Fruit fly (Drosophila melanogaster) whole organism, embryonic: ENCODE results near the gene pim.

Source experiments
- Awh ChIP-seq: fragments of 200-800 bp; sonication (Bioruptor generic); IDR thresholded peaks from 2 replicates; pipeline ENCODE4, ENCODE4 v1.3.6; 2022; ENCODE audit warnings: missing biosample characterization, missing genetic modification characterization
- BEAF-32 ChIP-seq: fragments of 200-800 bp; sonication (Bioruptor generic); optimal IDR thresholded peaks from 3 replicates; lab custom pipeline; 2017; ENCODE audit warnings: missing biosample characterization, missing genetic modification characterization, mild to moderate bottlenecking, moderate library complexity, missing genetic modification reagents
- Bgb ChIP-seq: fragments of 200-800 bp; sonication (Bioruptor generic); IDR thresholded peaks from 2 replicates; pipeline ENCODE4 v1.3.6; 2022; ENCODE audit warnings: missing biosample characterization, missing genetic modification characterization; ENCODE audit not compliant: partially characterized antibody
- CG10267 ChIP-seq: fragments of 200-800 bp; sonication (Bioruptor generic); optimal IDR thresholded peaks from 2 replicates; lab custom pipeline; 2018; ENCODE audit warnings: missing biosample characterization, mild to moderate bottlenecking, missing genetic modification characterization, moderate library complexity
- CG14710 ChIP-seq: fragments of 200-800 bp; sonication (Bioruptor generic); optimal IDR thresholded peaks from 3 replicates; lab custom pipeline; 2019; ENCODE audit warnings: missing biosample characterization, mild to moderate bottlenecking, missing genetic modification characterization, moderate library complexity
- CG15011 ChIP-seq: fragments of 200-800 bp; sonication (Bioruptor generic); optimal IDR thresholded peaks from 3 replicates; lab custom pipeline; 2018; ENCODE audit warnings: missing biosample characterization, mild to moderate bottlenecking, missing genetic modification characterization
- CG15269 ChIP-seq: fragments of 200-800 bp; sonication (Bioruptor generic); optimal IDR thresholded peaks from 2 replicates; lab custom pipeline; 2018; ENCODE audit warnings: missing biosample characterization, mild to moderate bottlenecking, missing genetic modification characterization, moderate library complexity
- CG15514 ChIP-seq: fragments of 200-800 bp; sonication (Bioruptor generic); optimal IDR thresholded peaks from 3 replicates; lab custom pipeline; 2017; ENCODE audit warnings: missing biosample characterization, missing genetic modification characterization, mild to moderate bottlenecking, moderate library complexity, missing genetic modification reagents
- CG15601 ChIP-seq: fragments of 200-800 bp; sonication (Bioruptor generic); optimal IDR thresholded peaks from 3 replicates; lab custom pipeline; 2019; ENCODE audit warnings: missing biosample characterization, mild to moderate bottlenecking, missing genetic modification characterization, moderate library complexity
- CG17829 ChIP-seq: fragments of 200-800 bp; optimal IDR thresholded peaks from 2 replicates; lab custom pipeline; 2019; ENCODE audit warnings: missing biosample characterization, mild to moderate bottlenecking, missing genetic modification characterization, moderate library complexity
- CG18262 ChIP-seq: fragments of 200-800 bp; optimal IDR thresholded peaks from 3 replicates; lab custom pipeline; 2019; ENCODE audit warnings: missing biosample characterization, mild to moderate bottlenecking, missing genetic modification characterization, moderate library complexity
- CG2129 ChIP-seq: fragments of 200-800 bp; sonication (Bioruptor generic); IDR thresholded peaks from 2 replicates; pipeline ENCODE4 v1.3.6; 2022; ENCODE audit warnings: missing biosample characterization, missing genetic modification characterization; ENCODE audit not compliant: partially characterized antibody
- CG30020 ChIP-seq: fragments of 200-800 bp; optimal IDR thresholded peaks from 2 replicates; lab custom pipeline; 2019; ENCODE audit warnings: missing biosample characterization, mild to moderate bottlenecking, missing genetic modification characterization, moderate library complexity
- CG30403 ChIP-seq: fragments of 200-800 bp; sonication (Bioruptor generic); optimal IDR thresholded peaks from 3 replicates; lab custom pipeline; 2016; ENCODE audit warnings: missing biosample characterization, missing genetic modification characterization
- CG4617 ChIP-seq: fragments of 200-800 bp; sonication (Bioruptor generic); optimal IDR thresholded peaks from 3 replicates; lab custom pipeline; 2016; ENCODE audit warnings: missing biosample characterization, missing genetic modification characterization, borderline replicate concordance
- CG6765 ChIP-seq: fragments of 200-800 bp; sonication (Bioruptor generic); optimal IDR thresholded peaks from 3 replicates; lab custom pipeline; 2017; ENCODE audit warnings: missing biosample characterization, mild to moderate bottlenecking, missing genetic modification characterization
- Chrac-16 ChIP-seq: fragments of 200-800 bp; sonication (Bioruptor generic); optimal IDR thresholded peaks from 3 replicates; lab custom pipeline; 2016; ENCODE audit warnings: missing biosample characterization, missing genetic modification characterization
- CoRest ChIP-seq: fragments of 200-800 bp; sonication (Bioruptor generic); optimal IDR thresholded peaks from 3 replicates; lab custom pipeline; 2018; ENCODE audit warnings: missing biosample characterization, mild to moderate bottlenecking, missing genetic modification characterization, moderate library complexity
- D19A ChIP-seq: fragments of 200-800 bp; optimal IDR thresholded peaks from 3 replicates; lab custom pipeline; 2019; ENCODE audit warnings: missing biosample characterization, mild to moderate bottlenecking, missing genetic modification characterization, moderate library complexity
- Dref ChIP-seq: fragments of 200-800 bp; sonication (Bioruptor generic); IDR thresholded peaks from 2 replicates; pipeline ENCODE4 v1.3.6; 2022; ENCODE audit warnings: missing biosample characterization, missing genetic modification characterization
- HLHmδ ChIP-seq: fragments of 200-800 bp; sonication (Bioruptor generic); optimal IDR thresholded peaks from 2 replicates; lab custom pipeline; 2018; ENCODE audit warnings: missing biosample characterization, mild to moderate bottlenecking, missing genetic modification characterization, moderate library complexity
- Kr ChIP-seq: fragments of 200-800 bp; sonication (Bioruptor generic); optimal IDR thresholded peaks from 2 replicates; lab custom pipeline; 2017; ENCODE audit warnings: missing biosample characterization, mild to moderate bottlenecking, missing genetic modification characterization
- MBD-R2 ChIP-seq: fragments of 200-800 bp; sonication (Bioruptor generic); IDR thresholded peaks from 2 replicates; pipeline ENCODE4 v1.3.6; 2022; ENCODE audit warnings: missing biosample characterization, missing genetic modification characterization
- Scr ChIP-seq: fragments of 200-800 bp; sonication (Bioruptor generic); IDR thresholded peaks from 2 replicates; pipeline ENCODE4 v1.3.6; 2022; ENCODE audit warnings: missing biosample characterization, missing genetic modification characterization; ENCODE audit not compliant: partially characterized antibody
- Sox100B ChIP-seq: fragments of 200-800 bp; sonication (Bioruptor generic); optimal IDR thresholded peaks from 3 replicates; lab custom pipeline; 2018; ENCODE audit warnings: missing biosample characterization, mild to moderate bottlenecking, missing genetic modification characterization
- Xbp1 ChIP-seq: fragments of 200-800 bp; sonication (Bioruptor generic); optimal IDR thresholded peaks from 3 replicates; lab custom pipeline; 2016; ENCODE audit warnings: missing biosample characterization, mild to moderate bottlenecking, missing genetic modification characterization
- amos ChIP-seq: fragments of 200-800 bp; sonication (Bioruptor generic); IDR thresholded peaks from 2 replicates; pipeline ENCODE4 v1.3.6; 2022; ENCODE audit warnings: missing biosample characterization, missing genetic modification characterization; ENCODE audit not compliant: partially characterized antibody
- bbx ChIP-seq: fragments of 200-800 bp; sonication (Bioruptor generic); IDR thresholded peaks from 2 replicates; pipeline ENCODE4 v1.3.6; 2022; ENCODE audit warnings: missing biosample characterization, missing genetic modification characterization; ENCODE audit not compliant: partially characterized antibody
- bcd ChIP-seq: fragments of 200-800 bp; sonication (Bioruptor generic); optimal IDR thresholded peaks from 2 replicates; lab custom pipeline; 2017; ENCODE audit warnings: missing biosample characterization, mild to moderate bottlenecking, missing genetic modification characterization
- bsh ChIP-seq, 2 experiments: fragments of 200-800 bp; sonication (Bioruptor generic); optimal IDR thresholded peaks; 2 replicates each; lab custom pipeline; 2017 to 2018; ENCODE audit warnings: mild to moderate bottlenecking in 2 of 2, missing biosample characterization in 2 of 2, missing genetic modification characterization in 2 of 2, moderate library complexity in 1 of 2
- ci ChIP-seq: fragments of 200-800 bp; sonication (Bioruptor generic); IDR thresholded peaks from 3 replicates; pipeline ENCODE4 v1.3.6; 2022; ENCODE audit warnings: missing biosample characterization, missing genetic modification characterization
- crp ChIP-seq, 2 experiments: fragments of 200-800 bp; sonication (Bioruptor generic); optimal IDR thresholded peaks; 2 replicates in 1 of 2; 3 replicates in 1 of 2; lab custom pipeline; 2017; ENCODE audit warnings: missing biosample characterization in 2 of 2, missing genetic modification characterization in 2 of 2, mild to moderate bottlenecking in 1 of 2, moderate library complexity in 1 of 2
- dmrt11E ChIP-seq: fragments of 200-800 bp; sonication (Bioruptor generic); optimal IDR thresholded peaks from 3 replicates; lab custom pipeline; 2018; ENCODE audit warnings: missing biosample characterization, mild to moderate bottlenecking, missing genetic modification characterization, moderate library complexity
- ewg ChIP-seq: fragments of 200-800 bp; sonication (Bioruptor generic); optimal IDR thresholded peaks from 3 replicates; lab custom pipeline; 2017; ENCODE audit warnings: mild to moderate bottlenecking, missing biosample characterization, missing genetic modification reagents, missing genetic modification characterization
- mld ChIP-seq: fragments of 200-800 bp; sonication (Bioruptor generic); IDR thresholded peaks from 3 replicates; pipeline ENCODE4 v1.3.6; 2022; ENCODE audit warnings: missing biosample characterization, missing genetic modification characterization; ENCODE audit not compliant: partially characterized antibody
- nmo ChIP-seq: fragments of 200-800 bp; sonication (Bioruptor generic); optimal IDR thresholded peaks from 2 replicates; lab custom pipeline; 2018; ENCODE audit warnings: missing biosample characterization, mild to moderate bottlenecking, missing genetic modification characterization, moderate library complexity
- pho ChIP-seq: fragments of 200-800 bp; sonication (Bioruptor generic); optimal IDR thresholded peaks from 2 replicates; lab custom pipeline; 2016; ENCODE audit warnings: missing biosample characterization, missing genetic modification characterization
- pzg ChIP-seq: fragments of 200-800 bp; sonication (Bioruptor generic); optimal IDR thresholded peaks from 3 replicates; lab custom pipeline; 2018; ENCODE audit warnings: missing biosample characterization, mild to moderate bottlenecking, missing genetic modification characterization, moderate library complexity
- sens ChIP-seq: fragments of 200-800 bp; sonication (Bioruptor generic); peaks from one replicate; lab custom pipeline; 2016; ENCODE audit warnings: missing biosample characterization, missing genetic modification characterization
- ssp ChIP-seq: fragments of 200-800 bp; sonication (Bioruptor generic); IDR thresholded peaks from 2 replicates; pipeline ENCODE4 v1.3.6; 2022; ENCODE audit warnings: missing biosample characterization, missing genetic modification characterization
- stwl ChIP-seq: fragments of 200-800 bp; sonication (Bioruptor generic); optimal IDR thresholded peaks from 3 replicates; lab custom pipeline; 2018; ENCODE audit warnings: missing biosample characterization, mild to moderate bottlenecking, missing genetic modification characterization, moderate library complexity
- trem ChIP-seq: fragments of 200-800 bp; optimal IDR thresholded peaks from 3 replicates; lab custom pipeline; 2019; ENCODE audit warnings: missing biosample characterization, mild to moderate bottlenecking, missing genetic modification characterization, moderate library complexity
- twi ChIP-seq: fragments of 200-800 bp; optimal IDR thresholded peaks from 2 replicates; lab custom pipeline; 2019; ENCODE audit warnings: missing biosample characterization, mild to moderate bottlenecking, missing genetic modification characterization, moderate library complexity
- unc-4 ChIP-seq: fragments of 200-800 bp; sonication (Bioruptor generic); IDR thresholded peaks from 2 replicates; pipeline ENCODE4 v1.3.6; 2022; ENCODE audit warnings: missing biosample characterization, missing genetic modification characterization; ENCODE audit not compliant: partially characterized antibody

The pim gene

dm6 chr2L:10362408-10363067 lies at the start of gene pim, which contains the start of gene Cand1 (continued):
- TF ChIP-seq CG15514 (GFP tag; lab: Kevin White, UChicago) (peak; percentile 38), amos (GFP tag; lab: Robert Waterston, UW) (peak; percentile 71), CG15601 (tag; lab: Kevin White, UChicago) (peak; percentile 62), Kr (GFP tag; lab: Kevin White, UChicago) (no peak), CG6765 (no peak), unc-4 (peak; percentile 73), nmo (GFP tag; lab: Kevin White, UChicago) (peak; percentile 73), D19A (peak; percentile 5), Scr (peak; percentile 80), twi (tag; lab: Kevin White, UChicago) (peak; percentile 15), HLHmδ (GFP tag; lab: Kevin White, UChicago) (no peak), CG17829 (tag; lab: Kevin White, UChicago) (peak; percentile 69), stwl (tag; lab: Kevin White, UChicago) (peak; percentile 42), trem (peak; percentile 81), CG15269 (tag; lab: Kevin White, UChicago) (no peak), bbx (GFP tag; lab: Robert Waterston, UW) (peak; percentile 66), Chrac-16 (GFP tag; lab: Kevin White, UChicago) (no peak), CG30403 (peak; percentile 3), CG2129 (GFP tag; lab: Robert Waterston, UW) (0 out of 2 replicates have a peak, but pooled peaks have one; percentile 16)
- TF ChIP-seq, all 482 proteins: peak for 80

dm6 chr2L:10314327-10315210 lies 48.2 kb upstream of the pim start, which contains the start of the genes Usp14 and CG4972:
Gene Usp14 (minus strand): TSS chr2L:10314396.
Gene CG4972 (plus strand): TSS chr2L:10314792.
- TF ChIP-seq trem (peak; percentile 32), CG4617 (peak; percentile 19), Bgb (GFP tag; lab: Robert Waterston, UW) (peak; percentile 38; the same call in 1 of the 2 replicates), CoRest (tag; lab: Kevin White, UChicago) (peak; percentile 55), pho (GFP tag; lab: Kevin White, UChicago) (no peak), bsh (GFP tag; optimal IDR thresholded peaks at IDR 0.05; lab: Kevin White, UChicago) (no peak), CG14710 (tag; lab: Kevin White, UChicago) (peak; percentile 64), Awh (GFP tag; lab: Robert Waterston, UW) (no peak), ci (GFP tag; lab: Robert Waterston, UW) (no peak), crp (GFP tag; optimal IDR thresholded peaks at IDR 0.05; lab: Kevin White, UChicago) (peak in 1 of 2 experiments; percentile 78), twi (tag; lab: Kevin White, UChicago) (peak; percentile 3), pzg (GFP tag; lab: Kevin White, UChicago) (peak; percentile 40), sens (GFP tag; lab: Kevin White, UChicago) (peak; percentile 68), ssp (GFP tag; lab: Robert Waterston, UW) (peak; percentile 83), CG30020 (peak; percentile 99), dmrt11E (tag; lab: Kevin White, UChicago) (peak; percentile 39), Xbp1 (peak; percentile 6), ewg (peak; percentile 13), CG10267 (tag; lab: Kevin White, UChicago) (peak; percentile 16), Sox100B (peak; percentile 9), bcd (GFP tag; lab: Kevin White, UChicago) (no peak), CG18262 (peak; percentile 48), mld (GFP tag; lab: Robert Waterston, UW) (no peak), BEAF-32 (GFP tag; lab: Kevin White, UChicago) (peak; percentile 80), MBD-R2 (GFP tag; lab: Robert Waterston, UW) (peak; percentile 41; the same call in 1 of the 2 replicates), CG15011 (no peak), Dref (GFP tag; lab: Robert Waterston, UW) (peak; percentile 54), CG15601 (tag; lab: Kevin White, UChicago) (peak; percentile 11)
